Worm (Caenorhabditis elegans): ENCODE measurements around the gene npr-24.
"Not testable (repeated sequence)": the region's sequence is repeated elsewhere in the genome, so short reads cannot be mapped to it uniquely, and the experiment has no call there.

ce11 chrX:17444683-17445082 lies 42.0 kb downstream of the npr-24 start:
- TF ChIP-seq T26A8.4 (GFP tag; IDR thresholded peaks at IDR 0.05); ZK546.5 (tag; optimal IDR thresholded peaks at IDR 0.05); tra-1 (GFP tag; IDR thresholded peaks at IDR 0.05); aha-1 (tag); snpc-4 (tag; optimal IDR thresholded peaks at IDR 0.05); unc-130 (GFP tag; optimal IDR thresholded peaks at IDR 0.05); unc-62 (GFP tag; optimal IDR thresholded peaks at IDR 0.05 in 1 of 2); unc-62 (tag; optimal IDR thresholded peaks at IDR 0.05); F49E8.2 (tag; optimal IDR thresholded peaks at IDR 0.05; ENCODE audit: borderline replicate concordance): not testable (repeated sequence)
- TF ChIP-seq lim-7 (GFP tag; IDR thresholded peaks at IDR 0.05), result 0 out of 2 replicates have a peak, but pooled peaks have one; percentile 61

Data from whole organism, L4 larva.